Worm (Caenorhabditis elegans): ENCODE results near the gene clec-34.
A peak's percentile ranks its signal among the peaks of the same experiment; 100 is the strongest.

clec-34 gene

ce11 chrV:16694538-16694937, 41.0 kb upstream of the clec-34 start, which contains the start of gene srz-101:
srz-101 (plus strand) TSS chrV:16694838.
- TF ChIP-seq egrh-3 (GFP tag; IDR thresholded peaks at IDR 0.05) (no peak), T07F8.4 (tag; optimal IDR thresholded peaks at IDR 0.05) (no peak), F23B12.7 (tag; optimal IDR thresholded peaks at IDR 0.05; ENCODE audit: insufficient read depth) (no peak), hlh-26 (GFP tag; conservative IDR thresholded peaks at IDR 0.05) (no peak), Y67H2A.10 (GFP tag; conservative IDR thresholded peaks at IDR 0.05) (no peak)

DNA sequence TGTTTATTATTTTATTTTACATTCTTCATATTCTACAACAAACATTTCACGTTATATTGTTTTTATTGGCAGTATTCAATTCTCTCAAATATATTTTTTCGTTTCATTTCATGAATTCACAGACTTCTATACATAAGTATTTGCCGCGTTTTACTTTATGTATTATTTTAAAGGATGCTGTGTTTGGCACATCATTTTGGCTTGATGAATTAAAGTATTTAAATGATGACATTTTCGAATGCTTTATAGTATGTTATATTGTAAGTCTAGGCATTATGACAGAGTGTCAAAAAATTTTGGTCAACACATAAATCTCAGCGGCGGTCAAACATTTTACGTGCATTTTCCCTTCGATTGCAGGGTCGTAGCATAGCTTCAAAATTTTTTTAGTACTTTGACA, 40.1 kb upstream of the clec-34 start:
- TF ChIP-seq F33H1.4 (GFP tag; IDR thresholded peaks at IDR 0.05) (no peak), madf-3 (GFP tag; IDR thresholded peaks at IDR 0.05) (no peak), attf-3 (GFP tag; conservative IDR thresholded peaks at IDR 0.05) (no peak), let-526 (GFP tag; IDR thresholded peaks at IDR 0.05) (no peak), ztf-22 (GFP tag; optimal IDR thresholded peaks at IDR 0.05) (no peak), Y53G8AR.9 (GFP tag; conservative IDR thresholded peaks at IDR 0.05) (no peak), T26A5.8 (tag; optimal IDR thresholded peaks at IDR 0.05) (no peak), nfyb-1 (GFP tag; IDR thresholded peaks at IDR 0.05) (no peak), attf-5 (GFP tag; optimal IDR thresholded peaks at IDR 0.05) (no peak), F57C9.4 (tag; optimal IDR thresholded peaks at IDR 0.05) (no peak)

ce11 chrV:16697178-16697577, 38.4 kb upstream of the clec-34 start, which contains the start of gene srw-41:
srw-41 (plus strand) TSS chrV:16697478.
- TF ChIP-seq madf-10 (tag; optimal IDR thresholded peaks at IDR 0.05) = no peak
- TF ChIP-seq ceh-91 (GFP tag; IDR thresholded peaks at IDR 0.05) = no peak
- TF ChIP-seq tbp1 (GFP tag; optimal IDR thresholded peaks at IDR 0.05) = no peak
- TF ChIP-seq lir-1 (GFP tag; conservative IDR thresholded peaks at IDR 0.05) = no peak
- no peak for TF ChIP-seq bed-2 (GFP tag; IDR thresholded peaks at IDR 0.05)
- no peak for TF ChIP-seq snpc-4 (GFP tag; optimal IDR thresholded peaks at IDR 0.05)
- no peak for TF ChIP-seq snpc-4 (tag; optimal IDR thresholded peaks at IDR 0.05)
- no peak for TF ChIP-seq repo-1 (tag; optimal IDR thresholded peaks at IDR 0.05)
- no peak for TF ChIP-seq let-607 (tag; optimal IDR thresholded peaks at IDR 0.05)
- no peak for TF ChIP-seq F55B11.4 (tag; optimal IDR thresholded peaks at IDR 0.05; ENCODE audit: borderline replicate concordance, insufficient read depth)
- TF ChIP-seq F52B5.7 (tag; optimal IDR thresholded peaks at IDR 0.05) = no peak
- TF ChIP-seq cebp-2 (GFP tag; IDR thresholded peaks at IDR 0.05) = no peak
- TF ChIP-seq nfya-2 (GFP tag; IDR thresholded peaks at IDR 0.05) = no peak
- no peak for TF ChIP-seq K12H6.12 (tag; optimal IDR thresholded peaks at IDR 0.05)
- no peak for TF ChIP-seq ets-4 (GFP tag; optimal IDR thresholded peaks at IDR 0.05)
- TF ChIP-seq Y95B8A.8 (GFP tag; IDR thresholded peaks at IDR 0.05) = no peak
- TF ChIP-seq nhr-179 (tag; optimal IDR thresholded peaks at IDR 0.05) = no peak
- no peak for TF ChIP-seq tlf-1 (GFP tag; optimal IDR thresholded peaks at IDR 0.05)
- TF ChIP-seq aptf-3 (GFP tag; IDR thresholded peaks at IDR 0.05) = no peak
- no peak for TF ChIP-seq C17E4.6 (GFP tag; IDR thresholded peaks at IDR 0.05)

DNA sequence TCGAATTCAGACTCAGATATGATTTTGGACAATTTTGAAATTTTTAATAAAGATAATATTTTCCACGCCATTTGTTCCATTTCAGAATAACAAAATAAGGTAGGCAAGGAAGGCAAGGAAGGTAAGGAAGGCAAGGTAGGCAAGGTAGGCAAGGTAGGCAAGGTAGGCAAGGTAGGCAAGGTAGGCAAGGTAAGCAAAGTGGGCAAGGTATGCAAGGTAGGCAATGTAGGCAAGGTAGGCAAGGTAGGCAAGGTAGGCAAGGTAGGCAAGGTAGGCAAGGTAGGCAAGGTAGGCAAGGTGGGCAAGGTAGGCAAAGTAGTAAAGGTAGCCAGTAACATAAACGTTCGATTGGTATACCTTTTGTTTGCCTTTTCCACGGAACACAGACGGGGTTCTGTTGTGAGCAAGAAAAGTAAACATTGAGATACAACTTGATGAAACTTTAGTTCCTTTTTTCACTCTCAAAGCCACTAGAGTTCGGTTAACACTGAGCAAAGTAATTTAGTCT, 35.8 kb upstream of the clec-34 start, which contains the start of gene Y70C5C.1:
Y70C5C.1 (plus strand) TSS at position 458 of the 508 bp plus-strand sequence.
- TF ChIP-seq zfh-2 (GFP tag; conservative IDR thresholded peaks at IDR 0.05) (no peak), ztf-22 (GFP tag; optimal IDR thresholded peaks at IDR 0.05) (no peak), ztf-25 (GFP tag; IDR thresholded peaks at IDR 0.05) (no peak), madf-3 (GFP tag; IDR thresholded peaks at IDR 0.05) (0 out of 2 replicates have a peak, but pooled peaks have one; percentile 7), F23B12.7 (tag; optimal IDR thresholded peaks at IDR 0.05; ENCODE audit: insufficient read depth) (no peak)
